Fruit fly (Drosophila melanogaster) S2 (cell line): ENCODE measurements around the gene CG34456.

Experiments used
- CG8478 ChIP-seq: fragments of >200 bp; optimal IDR thresholded peaks from 2 replicates; lab custom pipeline; 2018
- CTCF ChIP-seq, 2 experiments: fragments of >200 bp; optimal IDR thresholded peaks; 2 replicates each; lab custom pipeline; 2018

The CG34456 gene

DNA sequence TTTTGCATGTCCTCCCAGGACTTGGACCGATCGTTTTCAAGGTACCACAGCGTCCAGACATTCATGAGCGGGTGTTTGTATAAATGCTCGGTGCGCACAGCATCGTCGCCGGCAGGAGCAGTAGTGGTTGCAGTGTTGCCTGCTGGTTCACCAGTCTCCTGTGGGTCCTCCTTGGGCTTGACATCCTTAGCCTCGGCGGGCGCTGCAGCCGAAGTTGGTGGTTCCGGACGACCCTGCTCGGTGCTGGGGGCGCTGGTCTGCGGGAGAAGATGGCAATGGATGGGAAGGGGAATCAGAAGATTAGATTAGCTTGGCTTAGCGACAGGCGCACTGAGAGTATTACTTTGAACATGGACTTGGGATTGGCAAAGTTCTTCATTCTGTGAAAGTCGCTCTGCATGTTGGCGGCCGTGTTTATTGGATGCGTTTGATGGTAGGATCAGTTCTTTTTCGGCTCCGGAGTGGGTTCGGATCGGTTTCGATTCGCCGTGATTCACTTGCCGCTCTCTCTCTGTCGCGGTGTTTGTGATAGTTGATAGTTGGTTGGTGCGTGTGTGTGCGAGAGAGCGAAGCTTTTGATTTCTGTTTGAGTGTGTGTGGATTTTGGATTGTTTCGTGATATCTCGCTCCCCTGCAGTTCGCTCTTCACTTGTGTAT, 38.9 kb downstream of the CG34456 start:
- TF ChIP-seq CG8478 (lab: Kevin White, UChicago): no peak

DNA sequence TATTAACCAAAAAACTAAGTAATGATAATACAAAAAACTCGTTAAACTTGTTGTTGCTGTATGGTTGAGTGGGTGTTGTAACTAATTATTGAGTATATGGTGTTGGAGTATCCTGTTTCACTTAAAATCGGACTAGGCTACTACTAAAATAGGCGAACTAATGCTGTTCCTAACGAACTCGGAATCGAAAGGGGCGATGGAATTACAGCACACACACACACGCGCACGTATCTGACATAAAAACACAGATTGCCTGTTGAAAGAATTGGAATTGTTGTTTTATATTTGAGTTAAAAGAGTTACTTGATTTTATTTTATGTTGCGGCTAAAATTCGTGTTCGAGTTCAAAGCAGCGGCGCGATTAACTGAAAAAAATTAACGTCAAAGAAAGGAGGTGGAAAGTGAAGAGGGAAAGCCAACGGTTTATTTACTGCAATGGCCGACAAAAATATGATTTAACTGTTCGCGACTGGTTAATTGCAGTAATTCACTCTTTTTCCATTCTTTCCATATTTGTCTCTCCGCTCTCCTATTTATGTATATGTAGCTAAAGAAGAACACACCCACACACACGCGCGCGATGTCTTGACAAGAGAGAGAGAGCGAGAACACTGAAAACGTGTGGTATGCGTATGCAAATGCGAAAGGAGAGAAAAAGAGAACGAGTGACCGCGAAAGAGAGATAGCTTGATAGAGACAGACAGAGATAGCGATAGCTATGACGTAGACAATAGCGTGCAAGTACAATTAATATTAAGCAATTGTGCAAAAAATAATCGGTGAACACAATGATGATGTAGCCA, 39.6 kb downstream of the CG34456 start:
- no peak for TF ChIP-seq CG8478 (lab: Kevin White, UChicago)
- TF ChIP-seq CTCF (optimal IDR thresholded peaks at IDR 0.05; lab: Kevin White, UChicago): peak in 1 of 2 experiments; percentile 36

DNA sequence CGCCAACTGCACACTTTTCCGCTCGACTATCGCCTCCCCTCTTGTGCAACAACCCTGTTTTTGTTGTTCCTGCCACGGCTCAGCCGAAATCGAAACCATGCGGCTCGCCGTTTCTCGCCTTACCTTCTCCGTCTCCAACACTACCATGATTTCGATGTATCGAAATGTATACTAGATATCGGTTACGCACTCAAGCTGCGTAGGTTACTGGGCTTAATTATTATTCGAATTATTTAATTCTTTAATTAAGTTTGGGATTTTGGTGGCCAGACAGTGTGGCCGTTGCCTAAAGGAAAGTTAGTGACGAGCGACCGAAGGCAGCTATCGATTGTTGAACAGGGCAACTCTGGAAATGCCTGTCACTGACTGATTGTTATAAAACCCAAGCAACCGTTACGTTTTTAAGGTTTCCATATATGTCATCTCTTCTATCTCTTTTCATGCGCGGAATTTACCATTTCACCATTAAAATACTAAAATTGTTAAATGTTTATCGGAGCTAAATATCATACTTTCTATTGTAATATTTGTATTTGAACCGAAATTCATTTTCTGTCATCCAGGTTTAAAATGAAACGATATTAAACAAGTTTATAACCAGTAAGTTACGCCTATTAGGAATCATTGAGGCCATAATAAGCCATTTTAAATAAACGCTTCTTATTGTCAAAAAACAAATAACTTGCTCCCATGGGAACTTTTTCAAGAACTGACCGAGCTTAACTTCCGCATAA, 40.4 kb downstream of the CG34456 start, which contains the start of gene eIF4E1:
eIF4E1 (minus strand) TSS at position 304 of the 734 bp plus-strand sequence.
- TF ChIP-seq CG8478 (lab: Kevin White, UChicago): no peak
- peak in 1 of 2 experiments; percentile 12 for TF ChIP-seq CTCF (optimal IDR thresholded peaks at IDR 0.05; lab: Kevin White, UChicago)

DNA sequence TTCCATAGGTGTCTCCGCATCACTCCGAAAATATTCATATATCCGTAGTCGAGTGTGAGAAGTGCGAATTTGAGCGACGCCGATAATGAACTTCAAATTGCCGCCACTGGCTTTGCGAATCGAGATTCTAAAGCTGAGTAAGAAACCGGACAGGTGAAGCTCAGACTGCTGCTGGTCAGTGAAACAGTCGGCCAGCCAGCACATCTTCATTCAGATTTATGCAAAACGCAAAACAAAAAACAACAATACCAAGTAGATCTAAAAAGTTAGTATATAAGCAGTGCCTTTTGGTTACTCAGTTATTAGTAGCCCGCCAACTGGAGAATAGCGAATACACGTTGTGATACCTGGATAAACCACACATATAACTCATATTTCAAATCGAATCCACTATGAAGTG, 42.6 kb downstream of the CG34456 start, which contains the start of gene Cpr67B:
Cpr67B (plus strand) TSS at position 301 of the 400 bp plus-strand sequence.
- TF ChIP-seq CG8478 (lab: Kevin White, UChicago): no peak

DNA sequence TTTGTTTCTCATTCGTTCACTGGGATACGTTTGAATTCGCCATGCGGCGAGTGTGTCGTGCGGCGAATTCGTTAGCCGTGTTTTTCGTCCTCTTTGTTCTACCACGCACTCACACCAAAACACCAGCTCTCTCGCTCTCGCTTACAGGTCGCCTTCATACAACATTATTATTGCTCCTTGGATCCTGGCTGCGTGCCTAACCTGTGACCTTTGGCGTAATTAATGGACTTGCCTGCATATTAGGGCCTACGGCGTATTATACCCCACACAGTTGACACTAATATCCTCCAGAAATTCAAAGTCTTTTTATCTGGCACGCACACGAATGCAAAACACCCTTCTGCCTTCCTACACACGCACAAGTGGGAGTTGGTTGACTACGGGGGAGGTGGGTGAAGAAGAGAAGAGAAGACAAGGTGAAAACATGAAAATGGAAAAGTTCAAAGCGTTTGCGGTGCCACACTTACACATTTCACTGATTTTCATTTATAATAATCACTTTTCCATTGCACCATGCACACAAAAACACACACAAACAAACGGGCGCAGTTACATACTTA, 48.2 kb downstream of the CG34456 start:
- no peak for TF ChIP-seq CG8478 (lab: Kevin White, UChicago)

DNA sequence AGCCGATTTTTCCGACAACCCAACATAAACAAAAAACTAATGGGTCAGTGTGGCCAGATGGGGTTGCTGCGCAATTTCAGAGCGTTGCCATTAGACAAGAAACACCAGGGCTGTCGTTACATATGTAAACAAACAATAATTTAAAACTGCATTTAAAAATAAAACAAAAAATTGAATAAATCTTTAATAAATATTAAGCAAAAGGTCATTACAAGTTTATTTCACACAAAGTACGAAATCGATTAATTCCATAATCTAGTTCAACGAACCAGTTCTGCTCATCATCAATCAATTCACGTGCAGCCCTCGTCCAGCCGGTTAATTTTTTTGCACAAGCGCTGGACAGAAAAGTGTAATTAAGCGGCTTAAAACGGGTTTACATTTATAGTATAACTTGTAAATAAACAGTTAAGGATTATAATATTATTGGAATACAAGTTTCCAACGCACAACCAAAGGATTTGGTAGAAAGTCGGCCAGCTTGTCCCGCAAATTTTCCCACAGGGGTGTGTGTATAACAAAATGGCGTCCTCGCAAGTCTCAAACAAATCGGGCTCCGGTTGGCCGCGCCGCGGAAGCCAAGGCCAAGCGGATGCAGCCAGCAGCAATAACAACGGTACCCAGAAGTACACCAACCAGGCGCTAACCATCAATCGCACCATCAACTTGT, 49.0 kb downstream of the CG34456 start, which contains the start of the genes CG4022 and Cpsf5:
CG4022 (minus strand) TSS at position 79 of the 670 bp plus-strand sequence.
Cpsf5 (plus strand) TSS at position 285 of the 670 bp plus-strand sequence.
- TF ChIP-seq CTCF (optimal IDR thresholded peaks at IDR 0.05; lab: Kevin White, UChicago): no peak
- TF ChIP-seq CG8478 (lab: Kevin White, UChicago): no peak
